Fruit fly (Drosophila melanogaster) whole organism, pupa: ENCODE measurements around the gene Vinc.

ENCODE experiments used
- CG10348 ChIP-seq: fragments of 200-800 bp; sonication (Bioruptor generic); IDR thresholded peaks from 2 replicates; pipeline ENCODE4 v1.3.6; 2022; ENCODE audit warnings: missing biosample characterization, missing genetic modification characterization
- CG13204 ChIP-seq: fragments of 200-800 bp; sonication (Bioruptor generic); optimal IDR thresholded peaks from 2 replicates; lab custom pipeline; 2018; ENCODE audit warnings: missing biosample characterization, mild to moderate bottlenecking, missing genetic modification characterization, moderate library complexity
- CG9948 ChIP-seq: fragments of 200-800 bp; sonication (Bioruptor generic); optimal IDR thresholded peaks from 2 replicates; lab custom pipeline; 2018; ENCODE audit warnings: missing biosample characterization, mild to moderate bottlenecking, missing genetic modification characterization, moderate library complexity
- D1 ChIP-seq: fragments of 200-800 bp; sonication (Bioruptor generic); optimal IDR thresholded peaks from 2 replicates; lab custom pipeline; 2018; ENCODE audit warnings: missing biosample characterization, mild to moderate bottlenecking, missing genetic modification characterization, moderate library complexity
- EcR ChIP-seq: fragments of 200-800 bp; sonication (Bioruptor generic); optimal IDR thresholded peaks from 3 replicates; lab custom pipeline; 2019; ENCODE audit warnings: missing biosample characterization, missing genetic modification characterization, mild to moderate bottlenecking, moderate library complexity, missing genetic modification reagents
- Snoo ChIP-seq: fragments of 200-800 bp; sonication (Bioruptor generic); optimal IDR thresholded peaks from 3 replicates; lab custom pipeline; 2017; ENCODE audit warnings: missing biosample characterization, mild to moderate bottlenecking, missing genetic modification characterization, inconsistent platforms
- gl ChIP-seq: fragments of 200-800 bp; sonication (Bioruptor generic); optimal IDR thresholded peaks from 2 replicates; lab custom pipeline; 2018; ENCODE audit warnings: missing biosample characterization, mild to moderate bottlenecking, missing genetic modification characterization

dm6 chrX:2221598-2221997 is 769 bp downstream of the Vinc start:
- no peak for TF ChIP-seq CG13204
- no peak for TF ChIP-seq Snoo (tag; lab: Kevin White, UChicago)
- TF ChIP-seq EcR (GFP tag; lab: Kevin White, UChicago): no peak
- no peak for TF ChIP-seq CG9948
- TF ChIP-seq CG10348 (GFP tag; lab: Robert Waterston, UW): no peak
- no peak for TF ChIP-seq D1 (tag; lab: Kevin White, UChicago)
- no peak for TF ChIP-seq gl (tag; lab: Kevin White, UChicago)
